Worm (Caenorhabditis elegans) whole organism, L4 larva: ENCODE results near the gene rsp-5.

Experiments used
- T20F7.1 ChIP-seq: fragments of 200-800 bp; sonication (Bioruptor generic); optimal IDR thresholded peaks from 2 replicates; lab custom pipeline; 2018; ENCODE audit warnings: mild to moderate bottlenecking, missing genetic modification characterization, missing compliant biosample characterization
- Y105C5A.15 ChIP-seq: fragments of 200-800 bp; sonication (Bioruptor generic); IDR thresholded peaks from 2 replicates; pipeline ENCODE4 v1.3.6; 2022; ENCODE audit warnings: missing genetic modification characterization, missing compliant biosample characterization
- ama-1 ChIP-seq: fragments of 150-350 bp; optimal IDR thresholded peaks from 2 replicates; lab custom pipeline; 2014; ENCODE audit warnings: inconsistent platforms, mixed read lengths
- arid-1 ChIP-seq: fragments of 200-800 bp; sonication (Bioruptor generic); conservative IDR thresholded peaks from 2 replicates; pipeline ENCODE4 v1.3.6; 2022; ENCODE audit warnings: missing genetic modification reagents, missing genetic modification characterization, missing compliant biosample characterization
- ceh-82 ChIP-seq: sonication (generic microtip); optimal IDR thresholded peaks from 2 replicates; lab custom pipeline; 2017; ENCODE audit warnings: missing biosample characterization, missing genetic modification characterization
- daf-8 ChIP-seq: fragments of 200-800 bp; sonication (Bioruptor generic); IDR thresholded peaks from 2 replicates; pipeline ENCODE4 v1.3.6; 2022; ENCODE audit warnings: missing genetic modification characterization, missing compliant biosample characterization
- dpl-1 ChIP-seq: fragments of 150-350 bp; optimal IDR thresholded peaks from 2 replicates; lab custom pipeline; 2014; ENCODE audit warnings: missing biosample characterization, missing genetic modification reagents, missing genetic modification characterization
- duxl-1 ChIP-seq: sonication (generic microtip); optimal IDR thresholded peaks from 2 replicates; lab custom pipeline; 2016; ENCODE audit warnings: mild to moderate bottlenecking, missing genetic modification characterization, moderate library complexity, missing compliant biosample characterization; ENCODE audit not compliant: poor library complexity
- fos-1 ChIP-seq: fragments of 150-350 bp; optimal IDR thresholded peaks from 2 replicates; lab custom pipeline; 2014; ENCODE audit warnings: missing biosample characterization, missing genetic modification characterization
- lin-13 ChIP-seq: fragments of 150-350 bp; optimal IDR thresholded peaks from 2 replicates; lab custom pipeline; 2014; ENCODE audit warnings: missing biosample characterization, missing genetic modification reagents, missing genetic modification characterization
- lin-29 ChIP-seq: fragments of 200-800 bp; sonication (Bioruptor generic); IDR thresholded peaks from 2 replicates; pipeline ENCODE4 v1.3.6; 2022; ENCODE audit warnings: missing genetic modification reagents, missing genetic modification characterization, missing compliant biosample characterization
- sdz-12 ChIP-seq: fragments of 200-800 bp; sonication (Bioruptor generic); optimal IDR thresholded peaks from 2 replicates; lab custom pipeline; 2018; ENCODE audit warnings: mild to moderate bottlenecking, missing genetic modification characterization, missing compliant biosample characterization
- tag-97 ChIP-seq: fragments of 200-800 bp; sonication (Bioruptor generic); IDR thresholded peaks from 2 replicates; pipeline ENCODE4 v1.3.6; 2022; ENCODE audit warnings: missing genetic modification characterization, missing compliant biosample characterization
- unc-62 ChIP-seq, 3 experiments: fragments of 150-350 bp in 1 of 3; sonication (generic microtip); optimal IDR thresholded peaks in 2 of 3; peaks in 1 of 3; 1 replicate in 1 of 3; 2 replicates in 2 of 3; lab custom pipeline; 2014 to 2017; ENCODE audit warnings: missing biosample characterization in 3 of 3, missing genetic modification characterization in 3 of 3, missing genetic modification reagents in 3 of 3, missing genotype in 1 of 3

DNA sequence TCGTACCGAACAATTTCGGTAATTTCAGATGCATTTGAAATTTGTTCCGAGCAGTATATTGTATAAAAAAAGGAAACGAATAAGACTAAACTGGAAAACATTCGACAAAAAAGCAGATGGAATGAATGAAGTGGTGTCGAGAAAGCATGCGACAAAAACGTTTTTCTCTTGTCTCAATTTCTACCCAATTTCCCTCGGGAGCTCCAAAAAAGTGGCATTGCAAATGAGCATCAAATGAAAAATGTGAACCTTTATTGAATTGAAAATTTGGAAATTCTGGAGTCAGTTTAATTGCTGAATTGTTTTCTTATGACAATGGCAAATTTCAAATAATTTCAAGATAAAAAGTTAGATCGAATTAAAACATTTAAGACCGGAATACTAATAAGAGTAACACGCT is 10.2 kb downstream of the rsp-5 start, which contains the start of gene R05G9.5:
- TF ChIP-seq daf-8: no peak
- no peak for TF ChIP-seq lin-29 (GFP tag; lab: Robert Waterston, UW)
- no peak for TF ChIP-seq Y105C5A.15
- no peak for TF ChIP-seq duxl-1 (tag; lab: Kevin White, UChicago)
- TF ChIP-seq sdz-12 (GFP tag; lab: Kevin White, UChicago): no peak
- TF ChIP-seq ama-1: no peak
- no peak for TF ChIP-seq ceh-82 (tag; lab: Kevin White, UChicago)
- no peak for TF ChIP-seq arid-1 (GFP tag; lab: Robert Waterston, UW)
- no peak for TF ChIP-seq tag-97 (GFP tag; lab: Robert Waterston, UW)
- no peak for TF ChIP-seq fos-1 (tag; lab: Kevin White, UChicago)
- TF ChIP-seq dpl-1 (GFP tag; lab: Kevin White, UChicago): no peak
- TF ChIP-seq T20F7.1 (GFP tag; lab: Kevin White, UChicago): no peak
- TF ChIP-seq unc-62 (GFP tag; optimal IDR thresholded peaks at IDR 0.05 in 1 of 2; lab: Kevin White, UChicago): no peak
- TF ChIP-seq unc-62 (tag; optimal IDR thresholded peaks at IDR 0.05; lab: Kevin White, UChicago): no peak
- no peak for TF ChIP-seq lin-13
